Worm (Caenorhabditis elegans) whole organism, young adult: ENCODE data around the gene Y116A8A.7.

Experiments used
- B0019.2 ChIP-seq: fragments of 200-800 bp; sonication (Bioruptor generic); conservative IDR thresholded peaks from 2 replicates; pipeline ENCODE4 v1.3.6; 2022; ENCODE audit warnings: missing genetic modification reagents, missing genetic modification characterization, missing compliant biosample characterization
- B0261.1 ChIP-seq: sonication (generic microtip); optimal IDR thresholded peaks from 2 replicates; lab custom pipeline; 2016; ENCODE audit warnings: mild to moderate bottlenecking, missing genetic modification characterization, moderate library complexity, missing compliant biosample characterization
- C06A6.2 ChIP-seq: fragments of 200-800 bp; sonication (Bioruptor generic); conservative IDR thresholded peaks from 2 replicates; pipeline ENCODE4 v1.3.6; 2022; ENCODE audit warnings: missing genetic modification characterization, missing compliant biosample characterization
- C17E4.6 ChIP-seq: fragments of 200-800 bp; sonication (Bioruptor generic); IDR thresholded peaks from 2 replicates; pipeline ENCODE4 v1.3.6; 2022; ENCODE audit warnings: missing genetic modification reagents, missing genetic modification characterization, missing compliant biosample characterization
- F10E7.11 ChIP-seq: sonication (generic microtip); optimal IDR thresholded peaks from 2 replicates; lab custom pipeline; 2017; ENCODE audit warnings: mild to moderate bottlenecking, missing genetic modification characterization, moderate library complexity, missing compliant biosample characterization
- F22D6.2 ChIP-seq: sonication (generic microtip); optimal IDR thresholded peaks from 2 replicates; lab custom pipeline; 2016; ENCODE audit warnings: mild to moderate bottlenecking, missing genetic modification characterization, missing compliant biosample characterization
- F23B12.7 ChIP-seq: sonication (generic microtip); optimal IDR thresholded peaks from 2 replicates; lab custom pipeline; 2017; ENCODE audit warnings: missing genetic modification characterization, mild to moderate bottlenecking, missing compliant biosample characterization, antibody characterized with exemption, moderate library complexity; ENCODE audit not compliant: insufficient read depth
- T26A5.8 ChIP-seq: sonication (generic microtip); optimal IDR thresholded peaks from 2 replicates; lab custom pipeline; 2016; ENCODE audit warnings: missing genetic modification characterization, missing compliant biosample characterization
- ZK185.1 ChIP-seq: sonication (generic microtip); optimal IDR thresholded peaks from 2 replicates; lab custom pipeline; 2016; ENCODE audit warnings: mild to moderate bottlenecking, missing genetic modification characterization, missing compliant biosample characterization; ENCODE audit not compliant: poor library complexity, severe bottlenecking
- aptf-2 ChIP-seq: fragments of 200-800 bp; sonication (Bioruptor generic); conservative IDR thresholded peaks from 2 replicates; pipeline ENCODE4 v1.3.6; 2022; ENCODE audit warnings: missing genetic modification reagents, missing genetic modification characterization, missing compliant biosample characterization
- atf-7 ChIP-seq: sonication (generic microtip); optimal IDR thresholded peaks from 2 replicates; lab custom pipeline; 2017; ENCODE audit warnings: mild to moderate bottlenecking, missing genetic modification characterization, missing compliant biosample characterization
- athp-1 ChIP-seq: sonication (generic microtip); optimal IDR thresholded peaks from 2 replicates; lab custom pipeline; 2017; ENCODE audit warnings: mild to moderate bottlenecking, missing genetic modification characterization, missing compliant biosample characterization
- bed-1 ChIP-seq: fragments of 200-800 bp; sonication (Bioruptor generic); IDR thresholded peaks from 2 replicates; pipeline ENCODE4 v1.3.6; 2022; ENCODE audit warnings: missing genetic modification reagents, missing genetic modification characterization, missing compliant biosample characterization
- cebp-2 ChIP-seq: fragments of 200-800 bp; sonication (Bioruptor generic); IDR thresholded peaks from 2 replicates; pipeline ENCODE4 v1.3.6; 2022; ENCODE audit warnings: missing genetic modification characterization, missing compliant biosample characterization
- ceh-100 ChIP-seq: fragments of 200-800 bp; sonication (Bioruptor generic); IDR thresholded peaks from 2 replicates; pipeline ENCODE4 v1.3.6; 2022; ENCODE audit warnings: missing genetic modification reagents, missing genetic modification characterization, missing compliant biosample characterization
- ceh-40 ChIP-seq: fragments of 200-800 bp; sonication (Bioruptor generic); IDR thresholded peaks from 2 replicates; pipeline ENCODE4 v1.3.6; 2022; ENCODE audit warnings: missing genetic modification characterization, missing compliant biosample characterization
- die-1 ChIP-seq: sonication (generic microtip); optimal IDR thresholded peaks from 2 replicates; lab custom pipeline; 2016; ENCODE audit warnings: missing genotype, mild to moderate bottlenecking, missing genetic modification characterization, missing compliant biosample characterization
- dpl-1 ChIP-seq: fragments of 150-350 bp; optimal IDR thresholded peaks from 2 replicates; lab custom pipeline; 2014; ENCODE audit warnings: missing biosample characterization, missing genetic modification reagents, missing genetic modification characterization
- efl-1 ChIP-seq: fragments of 150-350 bp; optimal IDR thresholded peaks from 2 replicates; lab custom pipeline; 2014; ENCODE audit warnings: missing biosample characterization, missing genetic modification reagents, missing genetic modification characterization
- egl-44 ChIP-seq: fragments of 200-800 bp; sonication (Bioruptor generic); IDR thresholded peaks from 2 replicates; pipeline ENCODE4 v1.3.6; 2022; ENCODE audit warnings: missing genetic modification reagents, missing genetic modification characterization, missing compliant biosample characterization
- hlh-26 ChIP-seq: fragments of 200-800 bp; sonication (Bioruptor generic); conservative IDR thresholded peaks from 2 replicates; pipeline ENCODE4 v1.3.6; 2022; ENCODE audit warnings: missing genetic modification reagents, missing genetic modification characterization, missing compliant biosample characterization
- hmg-1.2 ChIP-seq: fragments of 200-800 bp; sonication (Bioruptor generic); IDR thresholded peaks from 2 replicates; pipeline ENCODE4 v1.3.6; 2022; ENCODE audit warnings: missing genetic modification reagents, missing genetic modification characterization, missing compliant biosample characterization
- lin-26 ChIP-seq: fragments of 200-800 bp; sonication (Bioruptor generic); IDR thresholded peaks from 2 replicates; pipeline ENCODE4 v1.3.6; 2022; ENCODE audit warnings: missing genetic modification reagents, missing genetic modification characterization, missing compliant biosample characterization
- lin-40 ChIP-seq: sonication (generic microtip); optimal IDR thresholded peaks from 2 replicates; lab custom pipeline; 2016; ENCODE audit warnings: missing genetic modification characterization, mild to moderate bottlenecking, missing compliant biosample characterization, missing genotype, missing genetic modification reagents
- lin-54 ChIP-seq: fragments of 200-800 bp; sonication (Bioruptor generic); optimal IDR thresholded peaks from 2 replicates; lab custom pipeline; 2018; ENCODE audit warnings: mild to moderate bottlenecking, missing genetic modification characterization, missing compliant biosample characterization
- madf-3 ChIP-seq: fragments of 200-800 bp; sonication (Bioruptor generic); IDR thresholded peaks from 2 replicates; pipeline ENCODE4 v1.3.6; 2022; ENCODE audit warnings: missing genetic modification reagents, missing genetic modification characterization, missing compliant biosample characterization
- madf-8 ChIP-seq: fragments of 200-800 bp; sonication (Bioruptor generic); conservative IDR thresholded peaks from 2 replicates; pipeline ENCODE4 v1.3.6; 2022; ENCODE audit warnings: missing genetic modification reagents, missing genetic modification characterization, missing compliant biosample characterization
- mcd-1 ChIP-seq: fragments of 200-800 bp; sonication (Bioruptor generic); IDR thresholded peaks from 2 replicates; pipeline ENCODE4 v1.3.6; 2022; ENCODE audit warnings: missing genetic modification reagents, missing genetic modification characterization, missing compliant biosample characterization
- mxl-1 ChIP-seq: sonication (generic microtip); optimal IDR thresholded peaks from 2 replicates; lab custom pipeline; 2016; ENCODE audit warnings: missing genetic modification characterization, missing compliant biosample characterization
- nfyb-1 ChIP-seq: fragments of 200-800 bp; sonication (Bioruptor generic); IDR thresholded peaks from 2 replicates; pipeline ENCODE4 v1.3.6; 2022; ENCODE audit warnings: missing genetic modification reagents, missing genetic modification characterization, missing compliant biosample characterization
- nhr-80 ChIP-seq: sonication (generic microtip); optimal IDR thresholded peaks from 2 replicates; lab custom pipeline; 2016; ENCODE audit warnings: missing genetic modification characterization, missing compliant biosample characterization
- pbrm-1 ChIP-seq: fragments of 200-800 bp; sonication (Bioruptor generic); IDR thresholded peaks from 2 replicates; pipeline ENCODE4 v1.3.6; 2022; ENCODE audit warnings: missing genetic modification reagents, missing genetic modification characterization, missing compliant biosample characterization
- pha-4 ChIP-seq: fragments of 150-350 bp; sonication (generic microtip); optimal IDR thresholded peaks from 2 replicates; lab custom pipeline; 2014; ENCODE audit warnings: missing biosample characterization, missing genetic modification reagents, missing genetic modification characterization
- rcor-1 ChIP-seq: fragments of 200-800 bp; sonication (Bioruptor generic); IDR thresholded peaks from 2 replicates; pipeline ENCODE4 v1.3.6; 2022; ENCODE audit warnings: missing genetic modification reagents, missing genetic modification characterization, missing compliant biosample characterization
- sdz-38 ChIP-seq: sonication (generic microtip); optimal IDR thresholded peaks from 2 replicates; lab custom pipeline; 2016; ENCODE audit warnings: missing genotype, missing genetic modification characterization, missing compliant biosample characterization
- snpc-1.1 ChIP-seq: sonication (generic microtip); optimal IDR thresholded peaks from 2 replicates; lab custom pipeline; 2017; ENCODE audit warnings: missing genetic modification characterization, mild to moderate bottlenecking, missing compliant biosample characterization, antibody characterized with exemption, moderate library complexity, missing genotype, missing genetic modification reagents; ENCODE audit not compliant: insufficient read depth
- snpc-4 ChIP-seq, 5 experiments: fragments of 150-350 bp in 1 of 5; sonication (generic microtip) in 4 of 5; optimal IDR thresholded peaks; 2 replicates each; lab custom pipeline; 2014 to 2018; ENCODE audit warnings: missing genetic modification characterization in 5 of 5, missing biosample characterization in 3 of 5, antibody characterized with exemption in 2 of 5, mild to moderate bottlenecking in 2 of 5, missing compliant biosample characterization in 2 of 5, missing genotype in 2 of 5, moderate library complexity in 2 of 5, missing genetic modification reagents in 1 of 5
- somi-1 ChIP-seq: fragments of 200-800 bp; sonication (Bioruptor generic); optimal IDR thresholded peaks from 2 replicates; lab custom pipeline; 2018; ENCODE audit warnings: mild to moderate bottlenecking, missing genetic modification characterization, missing compliant biosample characterization
- sptf-2 ChIP-seq: fragments of 200-800 bp; sonication (Bioruptor generic); optimal IDR thresholded peaks from 2 replicates; lab custom pipeline; 2018; ENCODE audit warnings: mild to moderate bottlenecking, missing genetic modification characterization, missing compliant biosample characterization
- tbx-9 ChIP-seq: sonication (generic microtip); optimal IDR thresholded peaks from 2 replicates; lab custom pipeline; 2016; ENCODE audit warnings: borderline replicate concordance, missing genetic modification characterization, inconsistent platforms, missing compliant biosample characterization
- tlf-1 ChIP-seq: fragments of 200-800 bp; sonication (Bioruptor generic); optimal IDR thresholded peaks from 2 replicates; lab custom pipeline; 2018; ENCODE audit warnings: mild to moderate bottlenecking, missing genetic modification characterization, missing compliant biosample characterization
- unc-130 ChIP-seq: sonication (generic microtip); optimal IDR thresholded peaks from 2 replicates; lab custom pipeline; 2016; ENCODE audit warnings: missing genetic modification reagents, missing genetic modification characterization, missing compliant biosample characterization
- zfh-2 ChIP-seq: fragments of 200-800 bp; sonication (Bioruptor generic); conservative IDR thresholded peaks from 2 replicates; pipeline ENCODE4 v1.3.6; 2022; ENCODE audit warnings: missing genetic modification reagents, missing genetic modification characterization, missing compliant biosample characterization
- ztf-26 ChIP-seq: sonication (generic microtip); optimal IDR thresholded peaks from 2 replicates; lab custom pipeline; 2017; ENCODE audit warnings: missing genetic modification characterization, missing compliant biosample characterization

Gene Y116A8A.7

ce11 chrIV:16863431-16863895, 33.5 kb downstream of the Y116A8A.7 start, which contains the start of the genes mel-46 and lsy-13 (continued):
- no peak for TF ChIP-seq atf-7 (tag; lab: Kevin White, UChicago)
- TF ChIP-seq unc-130 (GFP tag; lab: Kevin White, UChicago), result no peak
- TF ChIP-seq B0261.1 (tag; lab: Kevin White, UChicago), result no peak
- no peak for TF ChIP-seq cebp-2 (GFP tag; lab: Robert Waterston, UW)
- no peak for TF ChIP-seq F22D6.2
- TF ChIP-seq aptf-2 (GFP tag; lab: Robert Waterston, UW), result no peak
- TF ChIP-seq hlh-26 (GFP tag; lab: Robert Waterston, UW), result no peak
- TF ChIP-seq sptf-2 (GFP tag; lab: Kevin White, UChicago), result no peak
- no peak for TF ChIP-seq F10E7.11 (tag; lab: Kevin White, UChicago)
- TF ChIP-seq tbx-9 (tag; lab: Kevin White, UChicago), result no peak
- TF ChIP-seq lin-40 (tag; lab: Kevin White, UChicago), result peak; percentile 9
- TF ChIP-seq bed-1 (GFP tag; lab: Robert Waterston, UW), result no peak
- TF ChIP-seq lin-54 (GFP tag; lab: Kevin White, UChicago), result peak; percentile 21
- TF ChIP-seq pbrm-1 (GFP tag; lab: Robert Waterston, UW), result 0 out of 2 replicates have a peak, but pooled peaks have one; percentile 35
- TF ChIP-seq mxl-1, result no peak
- TF ChIP-seq ceh-40 (GFP tag; lab: Robert Waterston, UW), result no peak
- TF ChIP-seq madf-8 (GFP tag; lab: Robert Waterston, UW), result no peak
- TF ChIP-seq lin-26 (GFP tag; lab: Robert Waterston, UW), result no peak
- no peak for TF ChIP-seq sdz-38
- TF ChIP-seq egl-44, result no peak
- TF ChIP-seq efl-1 (GFP tag; lab: Kevin White, UChicago), result peak; percentile 66
- TF ChIP-seq tlf-1 (GFP tag; lab: Kevin White, UChicago), result no peak
- no peak for TF ChIP-seq mcd-1
- TF ChIP-seq ceh-100 (GFP tag; lab: Robert Waterston, UW), result peak; percentile 54; the same call in 1 of the 2 replicates
- TF ChIP-seq athp-1 (tag; lab: Kevin White, UChicago), result no peak
- TF ChIP-seq snpc-1.1 (tag; lab: Kevin White, UChicago), result peak; percentile 63
- peak; percentile 73; the same call in 1 of the 2 replicates for TF ChIP-seq madf-3 (GFP tag; lab: Robert Waterston, UW)
- no peak for TF ChIP-seq ZK185.1 (tag; lab: Kevin White, UChicago)
- TF ChIP-seq C17E4.6 (GFP tag; lab: Robert Waterston, UW), result no peak
- TF ChIP-seq nhr-80 (tag; lab: Kevin White, UChicago), result peak; percentile 10
- no peak for TF ChIP-seq nfyb-1 (GFP tag; lab: Robert Waterston, UW)
- TF ChIP-seq snpc-4 (GFP tag; optimal IDR thresholded peaks at IDR 0.05; lab: Kevin White, UChicago), result peak; percentile 63
- TF ChIP-seq snpc-4 (tag; optimal IDR thresholded peaks at IDR 0.05; lab: Kevin White, UChicago), result peak in 3 of 4 experiments; percentile 81 to 84 (median 82)
- TF ChIP-seq ztf-26, result no peak
- TF ChIP-seq C06A6.2 (GFP tag; lab: Robert Waterston, UW), result peak; percentile 59; the same call in 1 of the 2 replicates
- TF ChIP-seq F23B12.7 (tag; lab: Kevin White, UChicago), result peak; percentile 42
- TF ChIP-seq zfh-2 (GFP tag; lab: Robert Waterston, UW), result no peak
- no peak for TF ChIP-seq dpl-1
- no peak for TF ChIP-seq rcor-1 (GFP tag; lab: Robert Waterston, UW)
- TF ChIP-seq T26A5.8 (tag; lab: Kevin White, UChicago), result no peak
- TF ChIP-seq B0019.2 (GFP tag; lab: Robert Waterston, UW), result no peak
- peak; percentile 33; the same call in 1 of the 2 replicates for TF ChIP-seq hmg-1.2
- no peak for TF ChIP-seq die-1
- TF ChIP-seq somi-1, result no peak
- no peak for TF ChIP-seq pha-4 (tag; lab: Kevin White, UChicago)
